Fruit fly (Drosophila melanogaster) whole organism, embryonic: Measurements from ENCODE around the gene anchor.
A peak's percentile ranks its signal among the peaks of the same experiment; 100 is the strongest.

ENCODE experiments used
- B-H2 ChIP-seq: fragments of 200-800 bp; sonication (Bioruptor generic); optimal IDR thresholded peaks from 2 replicates; lab custom pipeline; 2018; ENCODE audit warnings: missing biosample characterization, mild to moderate bottlenecking, missing genetic modification characterization
- BtbVII ChIP-seq: fragments of 200-800 bp; sonication (Bioruptor generic); optimal IDR thresholded peaks from 3 replicates; lab custom pipeline; 2017; ENCODE audit warnings: missing biosample characterization, mild to moderate bottlenecking, missing genetic modification characterization
- CG10654 ChIP-seq: fragments of 200-800 bp; sonication (Bioruptor generic); optimal IDR thresholded peaks from 2 replicates; lab custom pipeline; 2016; ENCODE audit warnings: missing biosample characterization, missing genetic modification characterization
- CG10979 ChIP-seq: fragments of 200-800 bp; sonication (Bioruptor generic); optimal IDR thresholded peaks from 2 replicates; lab custom pipeline; 2018; ENCODE audit warnings: missing biosample characterization, mild to moderate bottlenecking, missing genetic modification characterization, moderate library complexity
- CG11560 ChIP-seq: fragments of 200-800 bp; sonication (Bioruptor generic); IDR thresholded peaks from 3 replicates; pipeline ENCODE4 v1.3.6; 2022; ENCODE audit warnings: missing biosample characterization, missing genetic modification characterization
- CG12071 ChIP-seq: fragments of 200-800 bp; sonication (Bioruptor generic); optimal IDR thresholded peaks from 3 replicates; lab custom pipeline; 2018; ENCODE audit warnings: missing biosample characterization, mild to moderate bottlenecking, missing genetic modification characterization
- CG12155 ChIP-seq: fragments of 200-800 bp; sonication (Bioruptor generic); optimal IDR thresholded peaks from 3 replicates; lab custom pipeline; 2016; ENCODE audit warnings: missing biosample characterization, missing genetic modification characterization
- CG13624 ChIP-seq: fragments of 200-800 bp; sonication (Bioruptor generic); optimal IDR thresholded peaks from 2 replicates; lab custom pipeline; 2016; ENCODE audit warnings: missing biosample characterization, missing genetic modification characterization
- CG14050 ChIP-seq: fragments of 200-800 bp; sonication (Bioruptor generic); IDR thresholded peaks from 3 replicates; pipeline ENCODE4 v1.3.6; 2022; ENCODE audit warnings: missing biosample characterization, missing genetic modification characterization
- CG15073 ChIP-seq: fragments of 200-800 bp; sonication (Bioruptor generic); optimal IDR thresholded peaks from 2 replicates; lab custom pipeline; 2016; ENCODE audit warnings: missing biosample characterization, missing genetic modification characterization
- CG16779 ChIP-seq: fragments of 200-800 bp; sonication (Bioruptor generic); IDR thresholded peaks from 2 replicates; pipeline ENCODE4 v1.3.6; 2022; ENCODE audit warnings: missing biosample characterization, missing genetic modification characterization
- CG2116 ChIP-seq: fragments of 200-800 bp; sonication (Bioruptor generic); optimal IDR thresholded peaks from 3 replicates; lab custom pipeline; 2018; ENCODE audit warnings: missing biosample characterization, mild to moderate bottlenecking, missing genetic modification characterization
- CG2889 ChIP-seq: fragments of 200-800 bp; sonication (Bioruptor generic); IDR thresholded peaks from 3 replicates; pipeline ENCODE4 v1.3.6; 2022; ENCODE audit warnings: missing biosample characterization, missing genetic modification characterization
- CG30020 ChIP-seq: fragments of 200-800 bp; optimal IDR thresholded peaks from 2 replicates; lab custom pipeline; 2019; ENCODE audit warnings: missing biosample characterization, mild to moderate bottlenecking, missing genetic modification characterization, moderate library complexity
- CG42726 ChIP-seq: fragments of 200-800 bp; sonication (Bioruptor generic); IDR thresholded peaks from 2 replicates; pipeline ENCODE4 v1.3.6; 2022; ENCODE audit warnings: missing biosample characterization, missing genetic modification characterization; ENCODE audit not compliant: partially characterized antibody
- CG4707 ChIP-seq: fragments of 200-800 bp; sonication (Bioruptor generic); optimal IDR thresholded peaks from 2 replicates; lab custom pipeline; 2018; ENCODE audit warnings: missing biosample characterization, mild to moderate bottlenecking, missing genetic modification characterization, moderate library complexity
- CG6272 ChIP-seq: fragments of 200-800 bp; sonication (Bioruptor generic); IDR thresholded peaks from 2 replicates; pipeline ENCODE4 v1.3.6; 2022; ENCODE audit warnings: missing biosample characterization, missing genetic modification characterization
- CG8290 ChIP-seq, 3 experiments: fragments of 200-800 bp; sonication (Bioruptor generic); optimal IDR thresholded peaks; 2 replicates each; lab custom pipeline; 2016 to 2019; ENCODE audit warnings: missing biosample characterization in 3 of 3, missing genetic modification characterization in 3 of 3, mild to moderate bottlenecking in 2 of 3, moderate library complexity in 1 of 3
- CG8765 ChIP-seq: fragments of 200-800 bp; sonication (Bioruptor generic); IDR thresholded peaks from 2 replicates; pipeline ENCODE4 v1.3.6; 2022; ENCODE audit warnings: missing biosample characterization, missing genetic modification characterization
- CG9727 ChIP-seq: fragments of 200-800 bp; sonication (Bioruptor generic); optimal IDR thresholded peaks from 3 replicates; lab custom pipeline; 2017; ENCODE audit warnings: missing biosample characterization, mild to moderate bottlenecking, missing genetic modification characterization
- CHES-1-like ChIP-seq: fragments of 200-800 bp; sonication (Bioruptor generic); optimal IDR thresholded peaks from 2 replicates; lab custom pipeline; 2016; ENCODE audit warnings: missing biosample characterization, missing genetic modification characterization
- Camta ChIP-seq: fragments of 200-800 bp; sonication (Bioruptor generic); optimal IDR thresholded peaks from 2 replicates; lab custom pipeline; 2016; ENCODE audit warnings: missing biosample characterization, missing genetic modification characterization
- Dbx ChIP-seq: fragments of 200-800 bp; sonication (Bioruptor generic); IDR thresholded peaks from 3 replicates; pipeline ENCODE4 v1.3.6; 2022; ENCODE audit warnings: missing biosample characterization, missing genetic modification characterization
- Doc3 ChIP-seq: fragments of 200-800 bp; sonication (Bioruptor generic); IDR thresholded peaks from 3 replicates; pipeline ENCODE4 v1.3.6; 2022; ENCODE audit warnings: missing biosample characterization, missing genetic modification characterization; ENCODE audit not compliant: partially characterized antibody
- Dref ChIP-seq: fragments of 200-800 bp; sonication (Bioruptor generic); IDR thresholded peaks from 2 replicates; pipeline ENCODE4 v1.3.6; 2022; ENCODE audit warnings: missing biosample characterization, missing genetic modification characterization
- Ets65A ChIP-seq: fragments of 200-800 bp; sonication (Bioruptor generic); peaks from one replicate; lab custom pipeline; 2016; ENCODE audit warnings: missing biosample characterization, missing genetic modification characterization
- Fer1 ChIP-seq: fragments of 200-800 bp; sonication (Bioruptor generic); optimal IDR thresholded peaks from 2 replicates; lab custom pipeline; 2017; ENCODE audit warnings: missing biosample characterization, mild to moderate bottlenecking, missing genetic modification characterization
- Fer3 ChIP-seq: fragments of 200-800 bp; sonication (Bioruptor generic); optimal IDR thresholded peaks from 2 replicates; lab custom pipeline; 2018; ENCODE audit warnings: missing biosample characterization, mild to moderate bottlenecking, missing genetic modification characterization, moderate library complexity
- H2.0 ChIP-seq: fragments of 200-800 bp; sonication (Bioruptor generic); IDR thresholded peaks from 2 replicates; pipeline ENCODE4 v1.3.6; 2022; ENCODE audit warnings: missing biosample characterization, missing genetic modification characterization
- Jarid2 ChIP-seq: fragments of 200-800 bp; sonication (Bioruptor generic); optimal IDR thresholded peaks from 3 replicates; lab custom pipeline; 2017; ENCODE audit warnings: mild to moderate bottlenecking, missing biosample characterization, missing genetic modification reagents, missing genetic modification characterization
- Kr ChIP-seq: fragments of 200-800 bp; sonication (Bioruptor generic); optimal IDR thresholded peaks from 2 replicates; lab custom pipeline; 2017; ENCODE audit warnings: missing biosample characterization, mild to moderate bottlenecking, missing genetic modification characterization
- MBD-R2 ChIP-seq: fragments of 200-800 bp; sonication (Bioruptor generic); IDR thresholded peaks from 2 replicates; pipeline ENCODE4 v1.3.6; 2022; ENCODE audit warnings: missing biosample characterization, missing genetic modification characterization
- ab ChIP-seq: fragments of 200-800 bp; sonication (Bioruptor generic); optimal IDR thresholded peaks from 2 replicates; lab custom pipeline; 2016; ENCODE audit warnings: missing biosample characterization, missing genetic modification characterization
- bbx ChIP-seq: fragments of 200-800 bp; sonication (Bioruptor generic); IDR thresholded peaks from 2 replicates; pipeline ENCODE4 v1.3.6; 2022; ENCODE audit warnings: missing biosample characterization, missing genetic modification characterization; ENCODE audit not compliant: partially characterized antibody
- bigmax ChIP-seq: fragments of 200-800 bp; sonication (Bioruptor generic); optimal IDR thresholded peaks from 2 replicates; lab custom pipeline; 2018; ENCODE audit warnings: missing biosample characterization, mild to moderate bottlenecking, missing genetic modification characterization
- ci ChIP-seq: fragments of 200-800 bp; sonication (Bioruptor generic); IDR thresholded peaks from 3 replicates; pipeline ENCODE4 v1.3.6; 2022; ENCODE audit warnings: missing biosample characterization, missing genetic modification characterization
- crol ChIP-seq: fragments of 200-800 bp; sonication (Bioruptor generic); IDR thresholded peaks from 2 replicates; pipeline ENCODE4 v1.3.6; 2022; ENCODE audit warnings: missing biosample characterization, missing genetic modification characterization
- cwo ChIP-seq: fragments of 200-800 bp; sonication (Bioruptor generic); optimal IDR thresholded peaks from 3 replicates; lab custom pipeline; 2017; ENCODE audit warnings: missing biosample characterization, missing genetic modification characterization, mild to moderate bottlenecking, moderate library complexity, missing genetic modification reagents
- disco-r ChIP-seq: fragments of 200-800 bp; sonication (Bioruptor generic); optimal IDR thresholded peaks from 2 replicates; lab custom pipeline; 2016; ENCODE audit warnings: missing biosample characterization, missing genetic modification characterization
- gce ChIP-seq: fragments of 200-800 bp; sonication (Bioruptor generic); IDR thresholded peaks from 3 replicates; pipeline ENCODE4 v1.3.6; 2022; ENCODE audit warnings: missing biosample characterization, missing genetic modification characterization
- lov ChIP-seq, 2 experiments: fragments of 200-800 bp in 1 of 2; fragments of >200 bp in 1 of 2; sonication (Bioruptor generic) in 1 of 2; IDR thresholded peaks in 1 of 2; optimal IDR thresholded peaks in 1 of 2; 2 replicates in 1 of 2; 3 replicates in 1 of 2; pipeline versions ENCODE4 v1.3.6 to Lab custom; 2017 to 2022; ENCODE audit warnings: missing biosample characterization in 1 of 2, missing genetic modification characterization in 1 of 2
- mam ChIP-seq: fragments of 200-800 bp; sonication (Bioruptor generic); optimal IDR thresholded peaks from 3 replicates; lab custom pipeline; 2016; ENCODE audit warnings: missing biosample characterization, missing genetic modification characterization
- onecut ChIP-seq: fragments of 200-800 bp; sonication (Bioruptor generic); IDR thresholded peaks from 2 replicates; pipeline ENCODE4 v1.3.6; 2022; ENCODE audit warnings: missing biosample characterization, missing genetic modification characterization
- pzg ChIP-seq: fragments of 200-800 bp; sonication (Bioruptor generic); optimal IDR thresholded peaks from 3 replicates; lab custom pipeline; 2018; ENCODE audit warnings: missing biosample characterization, mild to moderate bottlenecking, missing genetic modification characterization, moderate library complexity
- repo ChIP-seq: fragments of 200-800 bp; sonication (Bioruptor generic); optimal IDR thresholded peaks from 2 replicates; lab custom pipeline; 2016; ENCODE audit warnings: missing biosample characterization, missing genetic modification characterization
- slp2 ChIP-seq: fragments of 200-800 bp; sonication (Bioruptor generic); optimal IDR thresholded peaks from 2 replicates; lab custom pipeline; 2016; ENCODE audit warnings: missing biosample characterization, missing genetic modification characterization
- so ChIP-seq: fragments of 200-800 bp; sonication (Bioruptor generic); IDR thresholded peaks from 3 replicates; pipeline ENCODE4 v1.3.6; 2022; ENCODE audit warnings: missing biosample characterization, missing genetic modification characterization
- sob ChIP-seq: fragments of 200-800 bp; sonication (Bioruptor generic); IDR thresholded peaks from 2 replicates; pipeline ENCODE4 v1.3.6; 2022; ENCODE audit warnings: missing biosample characterization, missing genetic modification characterization
- stc ChIP-seq: fragments of 200-800 bp; sonication (Bioruptor generic); IDR thresholded peaks from 2 replicates; pipeline ENCODE4 v1.3.6; 2022; ENCODE audit warnings: missing biosample characterization, missing genetic modification characterization
- zen ChIP-seq: fragments of 200-800 bp; sonication (Bioruptor generic); optimal IDR thresholded peaks from 3 replicates; lab custom pipeline; 2018; ENCODE audit warnings: missing biosample characterization, mild to moderate bottlenecking, missing genetic modification characterization, moderate library complexity

The anchor gene

DNA sequence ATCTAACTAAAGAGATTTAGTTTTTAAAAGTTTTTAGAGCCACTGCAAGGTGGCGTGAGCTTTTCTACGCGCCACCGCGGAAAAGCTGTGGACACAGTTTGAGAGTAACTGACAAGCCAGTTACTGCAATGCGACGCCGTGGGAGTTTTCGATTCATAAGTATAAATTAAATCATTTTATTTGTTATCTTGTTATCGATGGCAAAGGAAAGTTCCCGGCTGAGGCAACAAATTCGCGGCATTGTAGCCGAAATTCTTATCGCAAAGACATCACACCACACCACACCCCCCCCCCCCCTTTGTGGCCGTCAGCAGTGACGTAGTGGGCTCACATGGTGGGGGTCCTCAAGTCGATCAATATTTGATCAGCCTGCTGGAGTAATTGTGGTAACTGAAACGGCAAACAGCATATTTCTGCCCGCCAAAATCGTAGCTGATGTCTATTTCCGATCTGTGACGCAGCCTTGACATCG is 34.2 kb downstream of the anchor start (continued):
- TF ChIP-seq Ets65A (GFP tag; lab: Kevin White, UChicago) (peak; percentile 63), cwo (GFP tag; lab: Kevin White, UChicago) (peak; percentile 57), B-H2 (GFP tag; lab: Kevin White, UChicago) (peak; percentile 44), CG9727 (GFP tag; lab: Kevin White, UChicago) (peak; percentile 31), stc (0 out of 2 replicates have a peak, but pooled peaks have one; percentile 30), Jarid2 (GFP tag; lab: Kevin White, UChicago) (peak; percentile 27), gce (GFP tag; lab: Robert Waterston, UW) (no peak), Fer3 (tag; lab: Kevin White, UChicago) (peak; percentile 38), CG30020 (no peak), Camta (GFP tag; lab: Kevin White, UChicago) (no peak), CG15073 (GFP tag; lab: Kevin White, UChicago) (no peak), Fer1 (GFP tag; lab: Kevin White, UChicago) (peak; percentile 83), CG10654 (GFP tag; lab: Kevin White, UChicago) (no peak), CHES-1-like (GFP tag; lab: Kevin White, UChicago) (peak; percentile 12), Dref (no peak), repo (GFP tag; lab: Kevin White, UChicago) (no peak), CG8290 (GFP tag; optimal IDR thresholded peaks at IDR 0.05; lab: Kevin White, UChicago) (no peak), CG8290 (tag; optimal IDR thresholded peaks at IDR 0.05; lab: Kevin White, UChicago) (peak in 1 of 2 experiments; percentile 82), crol (GFP tag; lab: Robert Waterston, UW) (peak; percentile 89), disco-r (GFP tag; lab: Kevin White, UChicago) (no peak), so (GFP tag; lab: Robert Waterston, UW) (peak; percentile 49; the same call in 2 of the 3 replicates), CG2116 (GFP tag; lab: Kevin White, UChicago) (peak; percentile 35), CG6272 (GFP tag; lab: Robert Waterston, UW) (no peak), Kr (no peak), bigmax (GFP tag; lab: Kevin White, UChicago) (peak; percentile 24), CG14050 (no peak), Doc3 (GFP tag; lab: Robert Waterston, UW) (no peak), CG10979 (no peak), H2.0 (GFP tag; lab: Robert Waterston, UW) (no peak), CG12071 (GFP tag; lab: Kevin White, UChicago) (peak; percentile 78), BtbVII (GFP tag; lab: Kevin White, UChicago) (peak; percentile 87), zen (tag; lab: Kevin White, UChicago) (no peak), CG42726 (GFP tag; lab: Robert Waterston, UW) (no peak), onecut (GFP tag; lab: Robert Waterston, UW) (peak; percentile 34; the same call in 1 of the 2 replicates), sob (peak; percentile 37; the same call in 1 of the 2 replicates), Dbx (GFP tag; lab: Robert Waterston, UW) (0 out of 3 replicates have a peak, but pooled peaks have one; percentile 51), CG4707 (GFP tag; lab: Kevin White, UChicago) (peak; percentile 17), CG2889 (GFP tag; lab: Robert Waterston, UW) (0 out of 3 replicates have a peak, but pooled peaks have one; percentile 20), ci (GFP tag; lab: Robert Waterston, UW) (peak; percentile 74; the same call in 2 of the 3 replicates), CG12155 (GFP tag; lab: Kevin White, UChicago) (no peak), pzg (GFP tag; lab: Kevin White, UChicago) (peak; percentile 9), slp2 (GFP tag; lab: Kevin White, UChicago) (no peak), CG16779 (GFP tag; lab: Robert Waterston, UW) (0 out of 2 replicates have a peak, but pooled peaks have one; percentile 38), lov (optimal IDR thresholded peaks at IDR 0.05; lab: Kevin White, UChicago) (no peak), lov (GFP tag; IDR thresholded peaks at IDR 0.05; lab: Robert Waterston, UW) (0 out of 3 replicates have a peak, but pooled peaks have one; percentile 18), CG8765 (GFP tag; lab: Robert Waterston, UW) (no peak), mam (GFP tag; lab: Kevin White, UChicago) (no peak), ab (no peak), MBD-R2 (GFP tag; lab: Robert Waterston, UW) (0 out of 2 replicates have a peak, but pooled peaks have one; percentile 24), CG11560 (tag; lab: Robert Waterston, UW) (no peak), bbx (no peak), CG13624 (GFP tag; lab: Kevin White, UChicago) (peak; percentile 3)
